Fruit fly (Drosophila melanogaster): Measurements from ENCODE around the gene CG5131.
A peak's percentile ranks its signal among the peaks of the same experiment; 100 is the strongest.

The CG5131 gene

dm6 chr2L:17449608-17450504, 34.4 kb upstream of the CG5131 start, which contains the start of gene dl (continued):
- TF ChIP-seq CG17568 (GFP tag; optimal IDR thresholded peaks at IDR 0.05) (peak; percentile 5), CG13894 (tag; optimal IDR thresholded peaks at IDR 0.05) (peak; percentile 7), Optix (GFP tag; IDR thresholded peaks at IDR 0.05) (no peak), CG30431 (GFP tag; optimal IDR thresholded peaks at IDR 0.05) (no peak), CG9215 (GFP tag; IDR thresholded peaks at IDR 0.05) (no peak), Six4 (GFP tag; optimal IDR thresholded peaks at IDR 0.05) (no peak), hb (GFP tag; IDR thresholded peaks at IDR 0.05; ENCODE audit: partially characterized antibody) (no peak), sens (GFP tag) (peak; percentile 80), Blimp-1 (GFP tag; optimal IDR thresholded peaks at IDR 0.05) (peak; percentile 58), eyg (GFP tag; optimal IDR thresholded peaks at IDR 0.05) (no peak), CG34376 (GFP tag; optimal IDR thresholded peaks at IDR 0.05) (peak; percentile 46), sqz (GFP tag; optimal IDR thresholded peaks at IDR 0.05) (peak; percentile 10), CG11560 (tag; IDR thresholded peaks at IDR 0.05) (peak; percentile 47; the same call in 1 of the 3 replicates), CTCF (GFP tag; optimal IDR thresholded peaks at IDR 0.05) (no peak), CG13624 (GFP tag; optimal IDR thresholded peaks at IDR 0.05) (peak; percentile 42), CG8089 (GFP tag; optimal IDR thresholded peaks at IDR 0.05) (no peak), CG33557 (GFP tag; optimal IDR thresholded peaks at IDR 0.05) (no peak), Awh (GFP tag; IDR thresholded peaks at IDR 0.05) (0 out of 2 replicates have a peak, but pooled peaks have one; percentile 7), ci (GFP tag; IDR thresholded peaks at IDR 0.05) (peak; percentile 53; the same call in 2 of the 3 replicates), CG7357 (GFP tag; IDR thresholded peaks at IDR 0.05) (no peak), Hsf (GFP tag; optimal IDR thresholded peaks at IDR 0.05) (no peak), CG6272 (GFP tag; IDR thresholded peaks at IDR 0.05) (no peak), Side (GFP tag; optimal IDR thresholded peaks at IDR 0.05) (no peak), Dbx (GFP tag; IDR thresholded peaks at IDR 0.05) (peak; percentile 11; the same call in 1 of the 3 replicates), luna (GFP tag; optimal IDR thresholded peaks at IDR 0.05) (no peak), peb (GFP tag; IDR thresholded peaks at IDR 0.05) (no peak), croc (GFP tag; conservative IDR thresholded peaks at IDR 0.05) (no peak), MTF-1 (GFP tag; optimal IDR thresholded peaks at IDR 0.05; ENCODE audit: borderline replicate concordance) (no peak), CG1832 (GFP tag; optimal IDR thresholded peaks at IDR 0.05) (no peak), zf30C (GFP tag; optimal IDR thresholded peaks at IDR 0.05) (no peak), maf-S (GFP tag; optimal IDR thresholded peaks at IDR 0.05) (no peak), phol (tag; optimal IDR thresholded peaks at IDR 0.05) (no peak), CG12659 (GFP tag; optimal IDR thresholded peaks at IDR 0.05) (peak; percentile 6), CG12744 (GFP tag; optimal IDR thresholded peaks at IDR 0.05) (no peak), MESR4 (GFP tag; optimal IDR thresholded peaks at IDR 0.05) (no peak), sd (tag; optimal IDR thresholded peaks at IDR 0.05) (peak; percentile 68), CG33213 (GFP tag; optimal IDR thresholded peaks at IDR 0.05) (no peak), CG12071 (GFP tag; optimal IDR thresholded peaks at IDR 0.05) (no peak), Nf-YA (GFP tag; IDR thresholded peaks at IDR 0.05) (no peak), CG3847 (GFP tag; IDR thresholded peaks at IDR 0.05) (no peak), onecut (GFP tag; IDR thresholded peaks at IDR 0.05) (0 out of 2 replicates have a peak, but pooled peaks have one; percentile 4), bcd (GFP tag; optimal IDR thresholded peaks at IDR 0.05) (no peak), ken (GFP tag; IDR thresholded peaks at IDR 0.05) (no peak), yki (optimal IDR thresholded peaks at IDR 0.05) (no peak), HHEX (GFP tag; optimal IDR thresholded peaks at IDR 0.05) (no peak), mirr (GFP tag; optimal IDR thresholded peaks at IDR 0.05) (peak; percentile 21), Hmr (GFP tag; optimal IDR thresholded peaks at IDR 0.05) (no peak), CG10209 (GFP tag; optimal IDR thresholded peaks at IDR 0.05) (no peak), Med (GFP tag) (peak; percentile 85), exex (tag; optimal IDR thresholded peaks at IDR 0.05) (peak; percentile 95)
